Fruit fly (Drosophila melanogaster) ovary, adult (tissue): ENCODE data around the gene Cdc45.

Source experiments
- CG17801 ChIP-seq: fragments of 200-800 bp; optimal IDR thresholded peaks from 2 replicates; lab custom pipeline; 2019; ENCODE audit warnings: missing biosample characterization, mild to moderate bottlenecking, missing genetic modification characterization, moderate library complexity; ENCODE audit not compliant: partially characterized antibody

Gene Cdc45

DNA sequence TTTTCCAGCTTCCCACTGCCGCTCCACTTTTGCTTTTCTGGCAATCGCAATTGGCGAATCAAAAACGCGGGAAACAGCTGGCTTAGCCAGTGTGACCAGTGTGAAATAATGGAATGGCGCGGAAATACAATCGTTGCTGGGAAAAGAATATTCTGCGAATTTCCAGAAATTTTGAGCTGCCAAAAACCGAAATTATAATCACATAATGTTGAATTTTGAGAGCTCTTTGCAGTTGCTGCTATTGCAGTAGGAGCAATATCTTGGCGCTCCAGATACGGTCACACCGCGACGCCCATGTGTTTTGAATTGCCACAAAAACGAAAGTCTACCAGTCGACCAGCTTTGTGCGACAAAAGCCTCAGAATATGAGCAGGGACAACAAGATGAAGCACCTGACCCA, at the start of gene Cdc45, which contains the start of gene Rpp21:
TSS of gene Cdc45 (minus strand) at position 79 of the 400 bp plus-strand sequence.
TSS of gene Rpp21 (plus strand) at position 281 of the 400 bp plus-strand sequence.
- TF ChIP-seq CG17801 (GFP tag; lab: Kevin White, UChicago), result peak; percentile 13

- TF ChIP-seq CG17801 (GFP tag; lab: Kevin White, UChicago), result peak; percentile 13
Measured at dm6 chrX:1063143-1063542, 32.8 kb upstream of the Cdc45 start.

dm6 chrX:1056338-1056737, 26.0 kb upstream of the Cdc45 start:
- no peak for TF ChIP-seq CG17801 (GFP tag; lab: Kevin White, UChicago)

- TF ChIP-seq CG17801 (GFP tag; lab: Kevin White, UChicago), result no peak
Measured at dm6 chrX:1052684-1053389, 22.5 kb upstream of the Cdc45 start.

dm6 chrX:1051251-1051629, 20.9 kb upstream of the Cdc45 start, which contains the start of gene CG14629:
Gene CG14629 (plus strand): TSS chrX:1051525.
- no peak for TF ChIP-seq CG17801 (GFP tag; lab: Kevin White, UChicago)

- TF ChIP-seq CG17801 (GFP tag; lab: Kevin White, UChicago), result no peak
Measured at dm6 chrX:1050617-1051250, 20.4 kb upstream of the Cdc45 start.

DNA sequence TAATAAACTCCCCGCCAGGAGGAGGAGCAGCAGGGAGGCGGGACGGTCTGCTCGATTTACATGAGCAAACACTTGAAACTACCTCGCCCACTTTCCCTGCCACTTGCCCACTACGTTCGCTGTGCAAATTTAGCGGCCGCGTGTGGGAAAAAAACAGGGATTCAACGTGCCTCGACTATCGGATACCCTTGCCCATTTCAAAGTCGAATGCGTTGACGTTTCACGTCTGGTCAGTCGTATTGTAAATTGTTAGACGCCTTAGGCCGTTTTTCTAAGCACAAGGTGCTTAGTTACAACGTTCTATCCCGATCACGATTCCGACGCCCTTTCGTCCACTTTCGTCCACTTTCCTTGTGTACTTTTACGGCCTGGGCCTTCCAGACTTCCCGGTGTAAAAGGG, 17.3 kb upstream of the Cdc45 start:
- no peak for TF ChIP-seq CG17801 (GFP tag; lab: Kevin White, UChicago)

DNA sequence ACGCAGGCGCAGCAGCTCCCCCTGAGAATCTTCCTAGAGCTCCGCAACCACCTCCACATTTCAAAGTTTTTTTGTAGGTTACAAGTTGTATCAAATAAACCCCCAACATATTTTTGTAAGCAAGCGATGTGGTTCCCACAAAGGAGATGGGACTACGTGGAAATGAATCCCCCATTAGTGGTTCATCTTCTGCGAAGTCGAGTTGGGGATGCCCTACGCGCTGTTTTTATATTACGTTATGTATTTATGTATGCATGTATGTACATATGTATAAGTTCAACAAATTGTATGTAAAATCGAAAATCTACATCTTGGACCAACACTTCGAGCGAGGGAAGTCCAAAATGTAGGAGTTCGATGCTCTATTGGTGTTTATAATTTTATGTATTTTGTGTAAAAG, 15.6 kb upstream of the Cdc45 start, which contains the start of gene CG42259:
TSS of gene CG42259 (plus strand) at position 301 of the 400 bp plus-strand sequence.
- no peak for TF ChIP-seq CG17801 (GFP tag; lab: Kevin White, UChicago)

DNA sequence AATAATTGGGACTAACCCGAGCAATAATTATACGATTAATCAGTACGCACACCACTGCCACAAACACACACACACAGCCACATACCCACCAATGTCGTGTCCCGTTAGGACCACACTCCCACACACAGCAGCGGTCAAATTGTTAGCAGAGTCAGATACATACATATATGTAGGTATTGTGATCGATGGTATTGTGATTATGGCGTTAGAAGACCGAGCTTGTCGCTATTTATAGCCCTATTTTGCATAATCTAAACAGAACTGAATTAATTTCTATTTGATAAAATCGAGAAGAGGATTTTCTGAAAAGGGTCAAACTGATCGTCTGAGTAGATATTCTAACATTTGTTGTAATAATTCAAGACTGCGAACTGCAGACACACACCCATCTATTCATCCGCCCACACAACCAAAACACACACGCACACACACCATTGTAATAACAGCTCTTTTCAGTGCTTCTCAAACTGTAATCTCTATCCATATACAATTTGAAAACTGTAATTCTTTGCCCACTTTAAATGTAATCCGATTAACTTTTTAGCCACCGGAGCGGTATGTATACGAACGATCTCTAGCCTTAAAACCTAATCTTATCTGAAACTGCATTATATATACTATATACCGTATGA, 11.2 kb upstream of the Cdc45 start:
- TF ChIP-seq CG17801 (GFP tag; lab: Kevin White, UChicago), result no peak

dm6 chrX:1033066-1033465, 2.7 kb upstream of the Cdc45 start:
- TF ChIP-seq CG17801 (GFP tag; lab: Kevin White, UChicago), result peak; percentile 22

DNA sequence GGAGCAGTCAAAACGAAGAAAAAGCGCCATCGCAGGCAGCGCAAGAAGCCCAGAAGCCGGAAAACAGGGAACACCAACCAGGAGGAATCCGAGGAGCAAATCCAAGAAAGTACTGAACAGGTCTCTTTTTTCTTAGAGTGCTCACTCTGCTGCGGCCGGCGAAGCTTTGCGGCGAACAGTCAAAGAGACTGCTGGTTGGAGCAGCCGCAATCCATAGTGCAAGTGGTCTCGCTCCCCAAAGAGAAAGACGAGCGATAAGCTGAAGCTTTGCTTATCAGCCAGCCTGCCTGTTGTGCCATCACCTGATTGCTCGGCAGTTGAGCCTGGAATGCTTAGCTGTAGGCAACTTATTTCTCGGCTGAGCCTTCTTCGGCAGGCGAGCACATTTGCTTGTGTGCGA, 840 bp upstream of the Cdc45 start, which contains the start of gene CG14630:
TSS of gene CG14630 (plus strand) at position 301 of the 400 bp plus-strand sequence.
- no peak for TF ChIP-seq CG17801 (GFP tag; lab: Kevin White, UChicago)

DNA sequence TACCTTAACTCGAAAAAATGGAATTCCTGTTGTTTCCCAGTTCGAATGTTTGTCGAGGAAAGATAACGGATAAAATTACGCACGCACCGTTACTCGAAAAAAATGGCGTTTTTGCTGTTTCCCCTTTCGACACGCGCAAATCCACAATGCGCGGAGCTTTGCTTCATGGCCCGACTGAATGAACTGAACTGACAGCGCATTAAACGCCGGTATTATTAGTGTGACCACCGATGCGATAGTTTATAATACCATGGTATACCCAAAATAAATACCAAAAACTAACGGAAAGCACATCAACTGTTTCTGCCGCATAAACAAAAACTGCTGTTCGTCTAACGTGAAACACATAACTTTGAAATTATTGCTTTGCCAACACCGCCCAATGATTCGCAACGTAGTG, 3.8 kb downstream of the Cdc45 start, which contains the start of the genes CG32814, CG11638 and CG3021:
TSS of gene CG32814 (minus strand) at position 190 of the 400 bp plus-strand sequence.
TSS of gene CG11638 (minus strand) at position 193 of the 400 bp plus-strand sequence.
TSS of gene CG3021 (plus strand) at position 281 of the 400 bp plus-strand sequence.
- TF ChIP-seq CG17801 (GFP tag; lab: Kevin White, UChicago), result peak; percentile 63

DNA sequence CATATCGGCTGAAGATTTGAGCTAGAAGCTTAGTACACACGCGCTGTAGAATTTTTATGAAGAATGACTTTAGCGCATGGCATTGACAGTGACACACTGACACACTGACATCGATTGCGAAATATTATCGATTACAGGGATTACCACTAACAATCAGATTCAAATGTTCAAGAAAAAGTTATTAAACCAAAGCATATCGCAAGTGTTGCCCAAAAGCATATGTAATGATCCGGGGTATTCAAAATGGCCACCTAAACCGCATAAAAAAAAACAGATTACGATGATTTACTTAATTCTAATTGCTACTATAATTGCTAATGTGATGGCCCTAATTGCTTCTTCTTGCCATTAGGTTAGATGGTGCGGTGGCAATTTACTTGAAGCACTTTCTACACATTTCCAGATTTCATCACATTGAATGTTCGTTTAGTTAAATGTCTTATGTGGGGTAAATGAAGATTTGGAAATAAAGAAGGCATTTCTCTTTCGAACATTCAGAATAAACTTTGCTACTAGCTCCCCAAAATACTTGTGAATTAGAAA, 18.7 kb downstream of the Cdc45 start, which contains the start of the genes TfIIA-S-2 and CG14631:
TSS of gene TfIIA-S-2 (minus strand) at position 101 of the 543 bp plus-strand sequence.
TSS of gene CG14631 (plus strand) at position 493 of the 543 bp plus-strand sequence.
- no peak for TF ChIP-seq CG17801 (GFP tag; lab: Kevin White, UChicago)

DNA sequence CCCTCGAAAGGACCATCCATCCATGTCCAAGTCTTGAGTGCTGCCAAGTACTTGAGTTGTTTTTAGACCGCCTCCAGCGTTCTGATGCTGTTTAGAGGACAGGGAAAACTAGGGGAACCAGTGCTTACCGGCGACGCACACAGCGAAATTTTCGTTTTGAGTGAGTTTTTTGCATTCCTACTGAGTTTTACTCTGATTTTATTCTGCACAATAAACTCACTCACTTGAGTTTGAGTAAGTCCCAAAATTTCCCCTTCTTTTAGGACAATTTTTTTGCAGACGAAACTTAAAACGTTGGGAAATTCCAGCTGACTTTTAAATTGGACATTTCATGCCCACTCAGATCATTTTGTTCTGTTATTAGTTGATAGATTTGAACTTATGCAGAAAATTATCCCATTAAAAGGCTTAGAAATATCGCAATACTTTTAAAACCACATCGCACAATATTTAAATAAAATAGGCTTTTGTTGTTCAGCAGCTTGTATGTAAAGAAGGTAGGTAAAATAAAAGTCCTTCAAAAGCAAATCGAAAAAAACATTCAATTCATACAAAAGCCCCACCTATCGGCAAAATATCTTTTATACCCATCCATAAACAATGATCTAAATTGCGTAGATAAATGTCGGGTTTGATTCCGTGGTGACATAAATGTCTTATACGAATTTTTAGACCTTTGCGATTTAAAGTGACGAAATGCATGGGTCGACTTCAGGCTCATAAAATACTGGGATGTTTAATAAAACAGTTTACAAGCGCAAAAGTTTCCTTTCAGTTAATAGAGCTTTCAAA, 20.7 kb downstream of the Cdc45 start:
- TF ChIP-seq CG17801 (GFP tag; lab: Kevin White, UChicago), result no peak
